Fruit fly (Drosophila melanogaster) whole organism, embryonic: Measurements from ENCODE around the gene CG31050.

Experiments
- Atf-2 ChIP-seq: fragments of 200-800 bp; sonication (Bioruptor generic); optimal IDR thresholded peaks from 2 replicates; lab custom pipeline; 2016; ENCODE audit warnings: missing biosample characterization, missing genetic modification characterization
- CG10147 ChIP-seq: fragments of 200-800 bp; sonication (Bioruptor generic); optimal IDR thresholded peaks from 2 replicates; lab custom pipeline; 2019; ENCODE audit warnings: missing biosample characterization, mild to moderate bottlenecking, missing genetic modification characterization, moderate library complexity
- CG10274 ChIP-seq: fragments of 200-800 bp; sonication (Bioruptor generic); optimal IDR thresholded peaks from 3 replicates; lab custom pipeline; 2017; ENCODE audit warnings: missing biosample characterization, mild to moderate bottlenecking, missing genetic modification characterization
- CG10366 ChIP-seq: fragments of 200-800 bp; sonication (Bioruptor generic); IDR thresholded peaks from 2 replicates; pipeline ENCODE4 v1.3.6; 2022; ENCODE audit warnings: missing biosample characterization, missing genetic modification characterization
- CG10462 ChIP-seq: fragments of 200-800 bp; sonication (Bioruptor generic); optimal IDR thresholded peaks from 2 replicates; lab custom pipeline; 2016; ENCODE audit warnings: missing biosample characterization, missing genetic modification characterization
- CG10565 ChIP-seq: fragments of 200-800 bp; sonication (Bioruptor generic); optimal IDR thresholded peaks from 3 replicates; lab custom pipeline; 2016; ENCODE audit warnings: missing biosample characterization, mild to moderate bottlenecking, missing genetic modification characterization
- CG11696 ChIP-seq: fragments of 200-800 bp; sonication (Bioruptor generic); IDR thresholded peaks from 2 replicates; pipeline ENCODE4 v1.3.6; 2022; ENCODE audit warnings: missing biosample characterization, missing genetic modification characterization
- CG11723 ChIP-seq: fragments of 200-800 bp; sonication (Bioruptor generic); optimal IDR thresholded peaks from 2 replicates; lab custom pipeline; 2017; ENCODE audit warnings: missing biosample characterization, mild to moderate bottlenecking, missing genetic modification characterization
- CG12744 ChIP-seq: fragments of 200-800 bp; sonication (Bioruptor generic); optimal IDR thresholded peaks from 2 replicates; lab custom pipeline; 2016; ENCODE audit warnings: missing biosample characterization, missing genetic modification characterization
- CG13287 ChIP-seq: fragments of 200-800 bp; sonication (Bioruptor generic); IDR thresholded peaks from 2 replicates; pipeline ENCODE4 v1.3.6; 2022; ENCODE audit warnings: missing biosample characterization, missing genetic modification characterization; ENCODE audit not compliant: partially characterized antibody
- CG14860 ChIP-seq: fragments of 200-800 bp; sonication (Bioruptor generic); IDR thresholded peaks from 3 replicates; pipeline ENCODE4 v1.3.6; 2022; ENCODE audit warnings: missing biosample characterization, missing genetic modification characterization; ENCODE audit not compliant: partially characterized antibody
- CG14965 ChIP-seq: fragments of 200-800 bp; sonication (Bioruptor generic); optimal IDR thresholded peaks from 2 replicates; lab custom pipeline; 2016; ENCODE audit warnings: missing biosample characterization, missing genetic modification characterization, borderline replicate concordance
- CG15073 ChIP-seq: fragments of 200-800 bp; sonication (Bioruptor generic); optimal IDR thresholded peaks from 2 replicates; lab custom pipeline; 2016; ENCODE audit warnings: missing biosample characterization, missing genetic modification characterization
- CG1602 ChIP-seq: fragments of 200-800 bp; sonication (Bioruptor generic); optimal IDR thresholded peaks from 3 replicates; lab custom pipeline; 2016; ENCODE audit warnings: missing biosample characterization, missing genetic modification characterization
- CG16779 ChIP-seq: fragments of 200-800 bp; sonication (Bioruptor generic); IDR thresholded peaks from 2 replicates; pipeline ENCODE4 v1.3.6; 2022; ENCODE audit warnings: missing biosample characterization, missing genetic modification characterization
- CG2129 ChIP-seq: fragments of 200-800 bp; sonication (Bioruptor generic); IDR thresholded peaks from 2 replicates; pipeline ENCODE4 v1.3.6; 2022; ENCODE audit warnings: missing biosample characterization, missing genetic modification characterization; ENCODE audit not compliant: partially characterized antibody
- CG4328 ChIP-seq: fragments of 200-800 bp; sonication (Bioruptor generic); optimal IDR thresholded peaks from 3 replicates; lab custom pipeline; 2017; ENCODE audit warnings: missing biosample characterization, missing genetic modification reagents, missing genetic modification characterization
- CG8944 ChIP-seq: fragments of 200-800 bp; sonication (Bioruptor generic); optimal IDR thresholded peaks from 3 replicates; lab custom pipeline; 2016; ENCODE audit warnings: missing biosample characterization, missing genetic modification characterization
- CG9437 ChIP-seq: fragments of 200-800 bp; sonication (Bioruptor generic); optimal IDR thresholded peaks from 2 replicates; lab custom pipeline; 2018; ENCODE audit warnings: missing biosample characterization, mild to moderate bottlenecking, missing genetic modification characterization
- Ets65A ChIP-seq: fragments of 200-800 bp; sonication (Bioruptor generic); peaks from one replicate; lab custom pipeline; 2016; ENCODE audit warnings: missing biosample characterization, missing genetic modification characterization
- Fer3 ChIP-seq: fragments of 200-800 bp; sonication (Bioruptor generic); optimal IDR thresholded peaks from 2 replicates; lab custom pipeline; 2018; ENCODE audit warnings: missing biosample characterization, mild to moderate bottlenecking, missing genetic modification characterization, moderate library complexity
- Gsc ChIP-seq: fragments of 200-800 bp; sonication (Bioruptor generic); IDR thresholded peaks from 2 replicates; pipeline ENCODE4 v1.3.6; 2022; ENCODE audit warnings: missing biosample characterization, missing genetic modification characterization
- Gug ChIP-seq: fragments of 200-800 bp; sonication (Bioruptor generic); IDR thresholded peaks from 4 replicates; pipeline ENCODE4 v1.3.6; 2022; ENCODE audit warnings: missing biosample characterization, missing genetic modification characterization
- Lpt ChIP-seq: fragments of >200 bp; optimal IDR thresholded peaks from 2 replicates; lab custom pipeline; 2018; ENCODE audit warnings: missing biosample characterization, missing genetic modification characterization
- Sin3A ChIP-seq: fragments of >200 bp; optimal IDR thresholded peaks from 2 replicates; lab custom pipeline; 2018
- Sox102F ChIP-seq: fragments of 200-800 bp; sonication (Bioruptor generic); optimal IDR thresholded peaks from 2 replicates; lab custom pipeline; 2018; ENCODE audit warnings: missing biosample characterization, mild to moderate bottlenecking, missing genetic modification characterization, moderate library complexity
- Ssrp ChIP-seq: fragments of 200-800 bp; sonication (Bioruptor generic); optimal IDR thresholded peaks from 2 replicates; lab custom pipeline; 2018; ENCODE audit warnings: missing biosample characterization, mild to moderate bottlenecking, missing genetic modification characterization, moderate library complexity
- Tbp ChIP-seq: fragments of >200 bp; optimal IDR thresholded peaks from 2 replicates; lab custom pipeline; 2018; ENCODE audit warnings: missing biosample characterization, missing genetic modification characterization
- Vsx1 ChIP-seq: fragments of 200-800 bp; sonication (Bioruptor generic); optimal IDR thresholded peaks from 2 replicates; lab custom pipeline; 2017; ENCODE audit warnings: missing biosample characterization, mild to moderate bottlenecking, missing genetic modification characterization, missing genetic modification reagents
- ase ChIP-seq: fragments of 200-800 bp; sonication (Bioruptor generic); IDR thresholded peaks from 3 replicates; pipeline ENCODE4 v1.3.6; 2022; ENCODE audit warnings: missing biosample characterization, missing genetic modification characterization
- cad ChIP-seq: fragments of >200 bp; optimal IDR thresholded peaks from 2 replicates; lab custom pipeline; 2017; ENCODE audit warnings: missing biosample characterization, missing genetic modification characterization
- cato ChIP-seq: fragments of 200-800 bp; sonication (Bioruptor generic); optimal IDR thresholded peaks from 2 replicates; lab custom pipeline; 2016; ENCODE audit warnings: missing biosample characterization, missing genetic modification characterization, borderline replicate concordance
- caup ChIP-seq: fragments of 200-800 bp; sonication (Bioruptor generic); optimal IDR thresholded peaks from 3 replicates; lab custom pipeline; 2017; ENCODE audit warnings: missing biosample characterization, mild to moderate bottlenecking, missing genetic modification characterization, moderate library complexity; ENCODE audit not compliant: severe bottlenecking
- corto ChIP-seq: fragments of 200-800 bp; sonication (Bioruptor generic); optimal IDR thresholded peaks from 2 replicates; lab custom pipeline; 2016; ENCODE audit warnings: missing biosample characterization, mild to moderate bottlenecking, missing genetic modification characterization, moderate library complexity
- croc ChIP-seq: fragments of 200-800 bp; sonication (Bioruptor generic); conservative IDR thresholded peaks from 3 replicates; pipeline ENCODE4 v1.3.6; 2022; ENCODE audit warnings: missing biosample characterization, missing genetic modification characterization
- gro ChIP-seq: fragments of 200-800 bp; sonication (Bioruptor generic); optimal IDR thresholded peaks from 2 replicates; lab custom pipeline; 2016; ENCODE audit warnings: missing biosample characterization, missing genetic modification characterization
- gsb ChIP-seq: fragments of 200-800 bp; sonication (Bioruptor generic); IDR thresholded peaks from 2 replicates; pipeline ENCODE4 v1.3.6; 2022; ENCODE audit warnings: missing biosample characterization, missing genetic modification characterization
- jing ChIP-seq: fragments of 200-800 bp; sonication (Bioruptor generic); optimal IDR thresholded peaks from 2 replicates; lab custom pipeline; 2018; ENCODE audit warnings: missing biosample characterization, mild to moderate bottlenecking, missing genetic modification characterization
- kay ChIP-seq: fragments of 200-800 bp; sonication (Bioruptor generic); optimal IDR thresholded peaks from 2 replicates; lab custom pipeline; 2016; ENCODE audit warnings: missing biosample characterization, missing genetic modification characterization
- klu ChIP-seq: fragments of 200-800 bp; sonication (Bioruptor generic); IDR thresholded peaks from 2 replicates; pipeline ENCODE4 v1.3.6; 2022; ENCODE audit warnings: missing biosample characterization, missing genetic modification characterization
- lab ChIP-seq: fragments of 200-800 bp; sonication (Bioruptor generic); optimal IDR thresholded peaks from 3 replicates; lab custom pipeline; 2017; ENCODE audit warnings: missing biosample characterization, missing genetic modification characterization, mild to moderate bottlenecking, moderate library complexity, missing genetic modification reagents
- lbe ChIP-seq: fragments of 200-800 bp; sonication (Bioruptor generic); optimal IDR thresholded peaks from 2 replicates; lab custom pipeline; 2016; ENCODE audit warnings: missing biosample characterization, mild to moderate bottlenecking, missing genetic modification characterization
- lola ChIP-seq, 3 experiments: fragments of >200 bp in 2 of 3; fragments of 200-800 bp in 1 of 3; sonication (Bioruptor generic) in 1 of 3; optimal IDR thresholded peaks; 2 replicates each; lab custom pipeline; 2017 to 2019; ENCODE audit warnings: missing biosample characterization in 3 of 3, missing genetic modification characterization in 3 of 3, mild to moderate bottlenecking in 1 of 3, moderate library complexity in 1 of 3
- p53 ChIP-seq: fragments of 200-800 bp; sonication (Bioruptor generic); optimal IDR thresholded peaks from 2 replicates; lab custom pipeline; 2016; ENCODE audit warnings: missing biosample characterization, missing genetic modification characterization
- prd ChIP-seq, 3 experiments: fragments of >200 bp in 2 of 3; fragments of 200-800 bp in 1 of 3; sonication (Bioruptor generic) in 1 of 3; optimal IDR thresholded peaks in 2 of 3; IDR thresholded peaks in 1 of 3; 2 replicates in 2 of 3; 3 replicates in 1 of 3; pipeline versions ENCODE4 v1.3.6 to Lab custom; 2017 to 2022; ENCODE audit warnings: missing biosample characterization in 1 of 3, missing genetic modification characterization in 1 of 3
- row ChIP-seq: fragments of 200-800 bp; sonication (Bioruptor generic); IDR thresholded peaks from 3 replicates; pipeline ENCODE4 v1.3.6; 2022; ENCODE audit warnings: missing biosample characterization, missing genetic modification characterization
- sens-2 ChIP-seq: fragments of 200-800 bp; sonication (Bioruptor generic); IDR thresholded peaks from 2 replicates; pipeline ENCODE4 v1.3.6; 2022; ENCODE audit warnings: missing biosample characterization, missing genetic modification characterization
- vnd ChIP-seq: fragments of 200-800 bp; sonication (Bioruptor generic); IDR thresholded peaks from 3 replicates; pipeline ENCODE4 v1.3.6; 2022; ENCODE audit warnings: missing biosample characterization, missing genetic modification characterization; ENCODE audit not compliant: partially characterized antibody
- wek ChIP-seq: fragments of 200-800 bp; sonication (Bioruptor generic); optimal IDR thresholded peaks from 3 replicates; lab custom pipeline; 2018; ENCODE audit warnings: missing biosample characterization, mild to moderate bottlenecking, missing genetic modification characterization, moderate library complexity

CG31050 gene

dm6 chr3R:28672134-28672533, 21.9 kb upstream of the CG31050 start (continued):
- TF ChIP-seq gsb (GFP tag; lab: Robert Waterston, UW) = peak; percentile 55; the same call in 1 of the 2 replicates
- peak; percentile 67 for TF ChIP-seq cato (GFP tag; lab: Kevin White, UChicago)
- peak; percentile 53 for TF ChIP-seq CG4328
- peak; percentile 55 for TF ChIP-seq CG9437 (GFP tag; lab: Kevin White, UChicago)
- TF ChIP-seq CG10462 (GFP tag; lab: Kevin White, UChicago) = peak; percentile 51
- TF ChIP-seq lab (GFP tag; lab: Kevin White, UChicago) = peak; percentile 82
- peak; percentile 65; the same call in 2 of the 3 replicates for TF ChIP-seq croc (GFP tag; lab: Robert Waterston, UW)
- TF ChIP-seq CG11723 (GFP tag; lab: Kevin White, UChicago) = peak; percentile 42
- no peak for TF ChIP-seq gro (GFP tag; lab: Kevin White, UChicago)
- peak; percentile 88 for TF ChIP-seq Gug (GFP tag; lab: Robert Waterston, UW)
- TF ChIP-seq CG12744 (GFP tag; lab: Kevin White, UChicago) = peak; percentile 81
- peak; percentile 98 for TF ChIP-seq Ets65A (GFP tag; lab: Kevin White, UChicago)
- TF ChIP-seq CG16779 (GFP tag; lab: Robert Waterston, UW) = peak; percentile 71
- peak; percentile 52 for TF ChIP-seq Gsc (GFP tag; lab: Robert Waterston, UW)
- TF ChIP-seq CG10565 (GFP tag; lab: Kevin White, UChicago) = peak; percentile 12
- peak; percentile 89 for TF ChIP-seq Sox102F (GFP tag; lab: Kevin White, UChicago)
- peak; percentile 89 for TF ChIP-seq Atf-2 (GFP tag; lab: Kevin White, UChicago)
- peak; percentile 33; the same call in 1 of the 2 replicates for TF ChIP-seq klu
- no peak for TF ChIP-seq CG10147 (GFP tag; lab: Kevin White, UChicago)
- TF ChIP-seq sens-2 (GFP tag; lab: Robert Waterston, UW) = peak; percentile 68
- TF ChIP-seq corto (GFP tag; lab: Kevin White, UChicago) = no peak
- peak; percentile 59 for TF ChIP-seq CG15073 (GFP tag; lab: Kevin White, UChicago)
- TF ChIP-seq jing (GFP tag; lab: Kevin White, UChicago) = peak; percentile 72
- peak; percentile 42 for TF ChIP-seq Vsx1 (GFP tag; lab: Kevin White, UChicago)
- peak; percentile 60 for TF ChIP-seq CG11696 (GFP tag; lab: Robert Waterston, UW)
- peak; percentile 87 for TF ChIP-seq Fer3
- no peak for TF ChIP-seq lola (GFP tag; optimal IDR thresholded peaks at IDR 0.05; lab: Kevin White, UChicago)
- peak; percentile 55 for TF ChIP-seq CG10274 (GFP tag; lab: Kevin White, UChicago)
- TF ChIP-seq lbe (GFP tag; lab: Kevin White, UChicago) = no peak

- TF ChIP-seq Ssrp (tag; lab: Kevin White, UChicago) (no peak), CG14965 (GFP tag; lab: Kevin White, UChicago) (no peak), caup (GFP tag; lab: Kevin White, UChicago) (no peak), Sin3A (lab: Kevin White, UChicago) (no peak), ase (GFP tag; lab: Robert Waterston, UW) (no peak), CG13287 (GFP tag; lab: Robert Waterston, UW) (no peak), kay (no peak)
Measured at dm6 chr3R:28670404-28670803, 20.1 kb upstream of the CG31050 start, which contains the start of gene Sid. Sid (plus strand) TSS chr3R:28670704.

DNA sequence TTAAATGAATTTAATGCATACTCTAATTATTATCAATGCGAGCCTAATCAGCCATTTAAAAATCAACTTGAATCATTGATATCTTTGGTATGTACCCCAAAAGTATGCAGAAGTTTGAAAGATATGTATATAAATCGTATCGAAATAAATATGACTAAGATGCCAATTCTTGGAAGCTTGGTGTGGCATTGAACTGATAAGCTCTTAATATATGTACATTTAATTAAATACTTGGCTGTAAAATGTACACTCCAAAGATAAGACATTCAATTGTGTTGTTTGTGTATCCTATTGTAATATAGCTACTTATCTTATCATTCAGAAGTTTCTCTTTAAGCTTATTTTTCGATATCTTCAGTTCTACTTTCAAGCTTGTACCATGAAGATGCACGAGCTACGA, 18.6 kb upstream of the CG31050 start, which contains the start of gene CG33346:
Gene CG33346, plus strand, starts transcription at position 380 of the 400 bp plus-strand sequence.
- TF ChIP-seq p53 (GFP tag; lab: Kevin White, UChicago) (no peak), cad (GFP tag; lab: Kevin White, UChicago) (no peak), CG10366 (GFP tag; lab: Robert Waterston, UW) (no peak), vnd (GFP tag; lab: Robert Waterston, UW) (no peak), CG8944 (GFP tag; lab: Kevin White, UChicago) (no peak), CG14860 (GFP tag; lab: Robert Waterston, UW) (no peak), wek (GFP tag; lab: Kevin White, UChicago) (no peak), row (no peak), CG2129 (GFP tag; lab: Robert Waterston, UW) (no peak), CG1602 (GFP tag; lab: Kevin White, UChicago) (no peak), Lpt (GFP tag; lab: Kevin White, UChicago) (no peak), Tbp (GFP tag; lab: Kevin White, UChicago) (no peak), prd (optimal IDR thresholded peaks at IDR 0.05; lab: Kevin White, UChicago) (no peak), prd (GFP tag; IDR thresholded peaks at IDR 0.05; lab: Robert Waterston, UW) (no peak)
